Fruit fly (Drosophila melanogaster) whole organism, embryonic: Measurements from ENCODE around the gene CG3662.

Experiments
- CG11085 ChIP-seq: fragments of 200-800 bp; sonication (Bioruptor generic); IDR thresholded peaks from 2 replicates; pipeline ENCODE4 v1.3.6; 2022; ENCODE audit warnings: missing biosample characterization, missing genetic modification characterization
- CG11093 ChIP-seq: fragments of 200-800 bp; sonication (Bioruptor generic); IDR thresholded peaks from 3 replicates; pipeline ENCODE4 v1.3.6; 2022; ENCODE audit warnings: missing biosample characterization, missing genetic modification characterization
- CG11247 ChIP-seq: fragments of 200-800 bp; sonication (Bioruptor generic); IDR thresholded peaks from 2 replicates; pipeline ENCODE4 v1.3.6; 2022; ENCODE audit warnings: missing biosample characterization, missing genetic modification characterization
- CG11504 ChIP-seq: fragments of 200-800 bp; sonication (Bioruptor generic); optimal IDR thresholded peaks from 3 replicates; lab custom pipeline; 2019; ENCODE audit warnings: missing biosample characterization, mild to moderate bottlenecking, missing genetic modification characterization, moderate library complexity
- CG1233 ChIP-seq: fragments of 200-800 bp; sonication (Bioruptor generic); optimal IDR thresholded peaks from 4 replicates; lab custom pipeline; 2018; ENCODE audit warnings: missing biosample characterization, mild to moderate bottlenecking, missing genetic modification characterization
- CG13287 ChIP-seq: fragments of 200-800 bp; sonication (Bioruptor generic); IDR thresholded peaks from 2 replicates; pipeline ENCODE4 v1.3.6; 2022; ENCODE audit warnings: missing biosample characterization, missing genetic modification characterization; ENCODE audit not compliant: partially characterized antibody
- CG13424 ChIP-seq: fragments of 200-800 bp; sonication (Bioruptor generic); optimal IDR thresholded peaks from 2 replicates; lab custom pipeline; 2019; ENCODE audit warnings: missing biosample characterization, mild to moderate bottlenecking, missing genetic modification characterization, moderate library complexity
- CG14965 ChIP-seq: fragments of 200-800 bp; sonication (Bioruptor generic); optimal IDR thresholded peaks from 2 replicates; lab custom pipeline; 2016; ENCODE audit warnings: missing biosample characterization, missing genetic modification characterization, borderline replicate concordance
- CG17568 ChIP-seq: fragments of 200-800 bp; sonication (Bioruptor generic); optimal IDR thresholded peaks from 2 replicates; lab custom pipeline; 2018; ENCODE audit warnings: missing biosample characterization, mild to moderate bottlenecking, missing genetic modification characterization, moderate library complexity
- CG1832 ChIP-seq: fragments of 200-800 bp; sonication (Bioruptor generic); optimal IDR thresholded peaks from 2 replicates; lab custom pipeline; 2017; ENCODE audit warnings: missing biosample characterization, mild to moderate bottlenecking, missing genetic modification characterization, inconsistent platforms
- CG2199 ChIP-seq: fragments of 200-800 bp; sonication (Bioruptor generic); IDR thresholded peaks from 3 replicates; pipeline ENCODE4 v1.3.6; 2022; ENCODE audit warnings: missing biosample characterization, missing genetic modification characterization
- CG2889 ChIP-seq: fragments of 200-800 bp; sonication (Bioruptor generic); IDR thresholded peaks from 3 replicates; pipeline ENCODE4 v1.3.6; 2022; ENCODE audit warnings: missing biosample characterization, missing genetic modification characterization
- CG30403 ChIP-seq: fragments of 200-800 bp; sonication (Bioruptor generic); optimal IDR thresholded peaks from 3 replicates; lab custom pipeline; 2016; ENCODE audit warnings: missing biosample characterization, missing genetic modification characterization
- CG31365 ChIP-seq: fragments of 200-800 bp; sonication (Bioruptor generic); optimal IDR thresholded peaks from 2 replicates; lab custom pipeline; 2018; ENCODE audit warnings: missing biosample characterization, mild to moderate bottlenecking, missing genetic modification characterization
- CG34422 ChIP-seq: fragments of 200-800 bp; sonication (Bioruptor generic); IDR thresholded peaks from 3 replicates; pipeline ENCODE4 v1.3.6; 2022; ENCODE audit warnings: missing biosample characterization, missing genetic modification characterization
- CG4424 ChIP-seq: fragments of 200-800 bp; sonication (Bioruptor generic); optimal IDR thresholded peaks from 3 replicates; lab custom pipeline; 2016; ENCODE audit warnings: missing biosample characterization, missing genetic modification characterization
- CG7556 ChIP-seq: fragments of 200-800 bp; sonication (Bioruptor generic); optimal IDR thresholded peaks from 2 replicates; lab custom pipeline; 2017; ENCODE audit warnings: missing biosample characterization, mild to moderate bottlenecking, missing genetic modification characterization
- CG7987 ChIP-seq: fragments of 200-800 bp; sonication (Bioruptor generic); optimal IDR thresholded peaks from 2 replicates; lab custom pipeline; 2018; ENCODE audit warnings: missing biosample characterization, mild to moderate bottlenecking, missing genetic modification characterization, moderate library complexity
- CG8388 ChIP-seq: fragments of 200-800 bp; sonication (Bioruptor generic); optimal IDR thresholded peaks from 2 replicates; lab custom pipeline; 2019; ENCODE audit warnings: missing biosample characterization, mild to moderate bottlenecking, missing genetic modification characterization, moderate library complexity
- CTCF ChIP-seq: fragments of 200-800 bp; sonication (Bioruptor generic); optimal IDR thresholded peaks from 2 replicates; lab custom pipeline; 2017; ENCODE audit warnings: missing biosample characterization, mild to moderate bottlenecking, missing genetic modification characterization, moderate library complexity
- CkIIα-i1 ChIP-seq: fragments of 200-800 bp; sonication (Bioruptor generic); IDR thresholded peaks from 2 replicates; pipeline ENCODE4 v1.3.6; 2022; ENCODE audit warnings: missing biosample characterization, missing genetic modification characterization
- Ets65A ChIP-seq: fragments of 200-800 bp; sonication (Bioruptor generic); peaks from one replicate; lab custom pipeline; 2016; ENCODE audit warnings: missing biosample characterization, missing genetic modification characterization
- H15 ChIP-seq: fragments of 200-800 bp; sonication (Bioruptor generic); IDR thresholded peaks from 3 replicates; pipeline ENCODE4 v1.3.6; 2022; ENCODE audit warnings: missing biosample characterization, missing genetic modification characterization
- HLH4C ChIP-seq: fragments of 200-800 bp; sonication (Bioruptor generic); IDR thresholded peaks from 3 replicates; pipeline ENCODE4 v1.3.6; 2022; ENCODE audit warnings: missing biosample characterization, missing genetic modification characterization; ENCODE audit not compliant: partially characterized antibody
- Hey ChIP-seq: fragments of 200-800 bp; sonication (Bioruptor generic); optimal IDR thresholded peaks from 3 replicates; lab custom pipeline; 2018; ENCODE audit warnings: missing biosample characterization, mild to moderate bottlenecking, missing genetic modification characterization
- Hr78 ChIP-seq, 2 experiments: fragments of 200-800 bp in 1 of 2; fragments of >200 bp in 1 of 2; sonication (Bioruptor generic) in 1 of 2; optimal IDR thresholded peaks; 2 replicates each; lab custom pipeline; 2017 to 2019; ENCODE audit warnings: missing biosample characterization in 2 of 2, missing genetic modification characterization in 2 of 2, mild to moderate bottlenecking in 1 of 2, moderate library complexity in 1 of 2
- Mad ChIP-seq: fragments of 200-800 bp; sonication (Bioruptor generic); optimal IDR thresholded peaks from 2 replicates; lab custom pipeline; 2016; ENCODE audit warnings: missing biosample characterization, missing genetic modification characterization
- NfI ChIP-seq: fragments of 200-800 bp; sonication (Bioruptor generic); optimal IDR thresholded peaks from 3 replicates; lab custom pipeline; 2018; ENCODE audit warnings: missing biosample characterization, mild to moderate bottlenecking, missing genetic modification characterization, moderate library complexity
- Ravus ChIP-seq: fragments of 200-800 bp; sonication (Bioruptor generic); IDR thresholded peaks from 2 replicates; pipeline ENCODE4 v1.3.6; 2022; ENCODE audit warnings: missing biosample characterization, missing genetic modification characterization
- Rx ChIP-seq: fragments of 200-800 bp; sonication (Bioruptor generic); IDR thresholded peaks from 2 replicates; pipeline ENCODE4 v1.3.6; 2022; ENCODE audit warnings: missing biosample characterization, missing genetic modification characterization
- amos ChIP-seq: fragments of 200-800 bp; sonication (Bioruptor generic); IDR thresholded peaks from 2 replicates; pipeline ENCODE4 v1.3.6; 2022; ENCODE audit warnings: missing biosample characterization, missing genetic modification characterization; ENCODE audit not compliant: partially characterized antibody
- btn ChIP-seq: fragments of 200-800 bp; sonication (Bioruptor generic); optimal IDR thresholded peaks from 2 replicates; lab custom pipeline; 2016; ENCODE audit warnings: missing biosample characterization, missing genetic modification characterization
- caup ChIP-seq: fragments of 200-800 bp; sonication (Bioruptor generic); optimal IDR thresholded peaks from 3 replicates; lab custom pipeline; 2017; ENCODE audit warnings: missing biosample characterization, mild to moderate bottlenecking, missing genetic modification characterization, moderate library complexity; ENCODE audit not compliant: severe bottlenecking
- chn ChIP-seq: fragments of 200-800 bp; sonication (Bioruptor generic); optimal IDR thresholded peaks from 2 replicates; lab custom pipeline; 2016; ENCODE audit warnings: missing biosample characterization, missing genetic modification characterization
- ftz-f1 ChIP-seq: fragments of 200-800 bp; sonication (Bioruptor generic); optimal IDR thresholded peaks from 2 replicates; lab custom pipeline; 2016; ENCODE audit warnings: missing biosample characterization, missing genetic modification characterization
- gt ChIP-seq: fragments of 200-800 bp; sonication (Bioruptor generic); IDR thresholded peaks from 2 replicates; pipeline ENCODE4 v1.3.6; 2022; ENCODE audit warnings: missing biosample characterization, missing genetic modification characterization
- jing ChIP-seq: fragments of 200-800 bp; sonication (Bioruptor generic); optimal IDR thresholded peaks from 2 replicates; lab custom pipeline; 2018; ENCODE audit warnings: missing biosample characterization, mild to moderate bottlenecking, missing genetic modification characterization
- kay ChIP-seq: fragments of 200-800 bp; sonication (Bioruptor generic); optimal IDR thresholded peaks from 2 replicates; lab custom pipeline; 2016; ENCODE audit warnings: missing biosample characterization, missing genetic modification characterization
- ken ChIP-seq: fragments of 200-800 bp; sonication (Bioruptor generic); IDR thresholded peaks from 3 replicates; pipeline ENCODE4 v1.3.6; 2022; ENCODE audit warnings: missing biosample characterization, missing genetic modification characterization
- lbe ChIP-seq: fragments of 200-800 bp; sonication (Bioruptor generic); optimal IDR thresholded peaks from 2 replicates; lab custom pipeline; 2016; ENCODE audit warnings: missing biosample characterization, mild to moderate bottlenecking, missing genetic modification characterization
- mirr ChIP-seq: fragments of 200-800 bp; sonication (Bioruptor generic); optimal IDR thresholded peaks from 3 replicates; lab custom pipeline; 2018; ENCODE audit warnings: missing biosample characterization, mild to moderate bottlenecking, missing genetic modification characterization
- oc ChIP-seq: fragments of 200-800 bp; sonication (Bioruptor generic); optimal IDR thresholded peaks from 2 replicates; lab custom pipeline; 2018; ENCODE audit warnings: missing biosample characterization, mild to moderate bottlenecking, missing genetic modification characterization, moderate library complexity
- onecut ChIP-seq: fragments of 200-800 bp; sonication (Bioruptor generic); IDR thresholded peaks from 2 replicates; pipeline ENCODE4 v1.3.6; 2022; ENCODE audit warnings: missing biosample characterization, missing genetic modification characterization
- rib ChIP-seq: fragments of 200-800 bp; sonication (Bioruptor generic); IDR thresholded peaks from 2 replicates; pipeline ENCODE4 v1.3.6; 2022; ENCODE audit warnings: missing biosample characterization, missing genetic modification characterization
- ro ChIP-seq: fragments of 200-800 bp; sonication (Bioruptor generic); IDR thresholded peaks from 2 replicates; pipeline ENCODE4 v1.3.6; 2022; ENCODE audit warnings: missing biosample characterization, missing genetic modification characterization
- sob ChIP-seq: fragments of 200-800 bp; sonication (Bioruptor generic); IDR thresholded peaks from 2 replicates; pipeline ENCODE4 v1.3.6; 2022; ENCODE audit warnings: missing biosample characterization, missing genetic modification characterization
- sug ChIP-seq: fragments of 200-800 bp; optimal IDR thresholded peaks from 2 replicates; lab custom pipeline; 2019; ENCODE audit warnings: missing biosample characterization, mild to moderate bottlenecking, missing genetic modification characterization, moderate library complexity
- tll ChIP-seq, 2 experiments: fragments of 200-800 bp in 1 of 2; fragments of >200 bp in 1 of 2; sonication (Bioruptor generic) in 1 of 2; optimal IDR thresholded peaks; 2 replicates each; lab custom pipeline; 2017 to 2019; ENCODE audit warnings: missing biosample characterization in 2 of 2, missing genetic modification characterization in 2 of 2, mild to moderate bottlenecking in 1 of 2, moderate library complexity in 1 of 2
- trem ChIP-seq: fragments of 200-800 bp; optimal IDR thresholded peaks from 3 replicates; lab custom pipeline; 2019; ENCODE audit warnings: missing biosample characterization, mild to moderate bottlenecking, missing genetic modification characterization, moderate library complexity

The CG3662 gene

DNA sequence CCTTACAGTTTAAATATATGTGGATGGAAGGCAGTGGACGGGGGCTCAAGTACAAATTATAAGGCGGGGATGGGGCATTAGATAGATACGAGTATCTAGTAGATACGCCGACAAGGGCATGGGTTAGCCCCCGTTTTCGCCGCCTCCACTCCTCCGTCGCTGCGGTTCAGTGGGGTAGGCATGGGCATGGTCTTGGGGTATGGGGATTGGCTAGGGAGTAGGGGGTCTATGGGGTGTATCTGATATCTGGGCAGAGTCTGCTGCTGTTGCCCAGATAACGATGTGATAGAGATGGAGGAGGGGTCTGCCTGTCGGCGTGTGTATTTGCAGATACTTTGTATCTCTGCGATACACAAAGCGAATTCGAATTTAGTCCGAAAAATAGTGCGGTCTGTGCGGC lies 31.1 kb upstream of the CG3662 start (continued):
- TF ChIP-seq CG1233 (GFP tag; lab: Kevin White, UChicago), result no peak
- no peak for TF ChIP-seq Mad (GFP tag; lab: Kevin White, UChicago)
- no peak for TF ChIP-seq caup
- TF ChIP-seq CTCF (GFP tag; lab: Kevin White, UChicago), result no peak
- TF ChIP-seq CG17568 (GFP tag; lab: Kevin White, UChicago), result no peak
- TF ChIP-seq Hr78 (GFP tag; optimal IDR thresholded peaks at IDR 0.05; lab: Kevin White, UChicago), result peak in 1 of 2 experiments; percentile 49
- no peak for TF ChIP-seq CG1832 (GFP tag; lab: Kevin White, UChicago)
- no peak for TF ChIP-seq gt (GFP tag; lab: Robert Waterston, UW)
- TF ChIP-seq CG11093, result no peak
- no peak for TF ChIP-seq CG34422 (GFP tag; lab: Robert Waterston, UW)
- TF ChIP-seq CG31365 (tag; lab: Kevin White, UChicago), result no peak
- no peak for TF ChIP-seq ken
- TF ChIP-seq CG2199 (GFP tag; lab: Robert Waterston, UW), result no peak
- TF ChIP-seq tll (GFP tag; optimal IDR thresholded peaks at IDR 0.05; lab: Kevin White, UChicago), result no peak
- no peak for TF ChIP-seq amos (GFP tag; lab: Robert Waterston, UW)
- no peak for TF ChIP-seq btn (GFP tag; lab: Kevin White, UChicago)
- TF ChIP-seq Hey (tag; lab: Kevin White, UChicago), result no peak
- 0 out of 2 replicates have a peak, but pooled peaks have one; percentile 14 for TF ChIP-seq rib (GFP tag; lab: Robert Waterston, UW)
- no peak for TF ChIP-seq jing (GFP tag; lab: Kevin White, UChicago)
- TF ChIP-seq ro (GFP tag; lab: Robert Waterston, UW), result no peak
- TF ChIP-seq NfI (GFP tag; lab: Kevin White, UChicago), result no peak
- peak; percentile 41; the same call in 1 of the 2 replicates for TF ChIP-seq sob (GFP tag; lab: Robert Waterston, UW)
- TF ChIP-seq HLH4C, result no peak
- TF ChIP-seq sug (tag; lab: Kevin White, UChicago), result peak; percentile 55
- no peak for TF ChIP-seq H15 (GFP tag; lab: Robert Waterston, UW)
- TF ChIP-seq Rx, result no peak
- no peak for TF ChIP-seq trem (tag; lab: Kevin White, UChicago)
- TF ChIP-seq CG13287 (GFP tag; lab: Robert Waterston, UW), result no peak
- TF ChIP-seq CG8388 (GFP tag; lab: Kevin White, UChicago), result no peak
- no peak for TF ChIP-seq onecut
- peak; percentile 30 for TF ChIP-seq ftz-f1 (GFP tag; lab: Kevin White, UChicago)
- no peak for TF ChIP-seq CG4424 (GFP tag; lab: Kevin White, UChicago)
- no peak for TF ChIP-seq lbe (GFP tag; lab: Kevin White, UChicago)
- peak; percentile 75 for TF ChIP-seq mirr (GFP tag; lab: Kevin White, UChicago)
- no peak for TF ChIP-seq CG14965 (GFP tag; lab: Kevin White, UChicago)
- TF ChIP-seq Ets65A (GFP tag; lab: Kevin White, UChicago), result no peak
- no peak for TF ChIP-seq oc (tag; lab: Kevin White, UChicago)
- no peak for TF ChIP-seq Ravus (GFP tag; lab: Robert Waterston, UW)
- no peak for TF ChIP-seq CkIIα-i1 (GFP tag; lab: Robert Waterston, UW)
- no peak for TF ChIP-seq CG30403 (GFP tag; lab: Kevin White, UChicago)
- TF ChIP-seq CG11085 (GFP tag; lab: Robert Waterston, UW), result no peak
- no peak for TF ChIP-seq CG7556 (GFP tag; lab: Kevin White, UChicago)
- TF ChIP-seq chn (GFP tag; lab: Kevin White, UChicago), result no peak
- TF ChIP-seq CG11247 (GFP tag; lab: Robert Waterston, UW), result no peak
- TF ChIP-seq kay (GFP tag; lab: Kevin White, UChicago), result no peak
- TF ChIP-seq CG11504 (tag; lab: Kevin White, UChicago), result no peak
- no peak for TF ChIP-seq CG7987 (GFP tag; lab: Kevin White, UChicago)
- no peak for TF ChIP-seq CG2889 (GFP tag; lab: Robert Waterston, UW)
- no peak for TF ChIP-seq CG13424 (tag; lab: Kevin White, UChicago)
